Fruit fly (Drosophila melanogaster) whole organism, wandering third instar larva: ENCODE data around the gene CG44838.

ENCODE experiments used
- Abd-B ChIP-seq: fragments of >200 bp; optimal IDR thresholded peaks from 2 replicates; lab custom pipeline; 2017; ENCODE audit warnings: missing biosample characterization, missing genetic modification characterization
- CG32264 ChIP-seq: fragments of 200-800 bp; sonication (Bioruptor generic); optimal IDR thresholded peaks from 2 replicates; lab custom pipeline; 2016; ENCODE audit warnings: missing biosample characterization, missing genetic modification characterization
- CG9705 ChIP-seq: fragments of 200-800 bp; sonication (Bioruptor generic); optimal IDR thresholded peaks from 2 replicates; lab custom pipeline; 2018; ENCODE audit warnings: missing biosample characterization, mild to moderate bottlenecking, missing genetic modification characterization
- CrebA ChIP-seq: fragments of 200-800 bp; sonication (Bioruptor generic); optimal IDR thresholded peaks from 2 replicates; lab custom pipeline; 2016; ENCODE audit warnings: missing biosample characterization, mild to moderate bottlenecking, missing genetic modification characterization, borderline replicate concordance
- Dfd ChIP-seq: fragments of >200 bp; optimal IDR thresholded peaks from 2 replicates; lab custom pipeline; 2017; ENCODE audit warnings: missing biosample characterization, missing genetic modification characterization
- Dif ChIP-seq: fragments of 200-275, 200-300 bp; sonication (Bioruptor generic); optimal IDR thresholded peaks from 2 replicates; lab custom pipeline; 2018; ENCODE audit warnings: missing biosample characterization, missing genetic modification characterization; ENCODE audit not compliant: partially characterized antibody
- GATAd ChIP-seq: sonication (Bioruptor generic); optimal IDR thresholded peaks from 2 replicates; lab custom pipeline; 2016; ENCODE audit warnings: missing biosample characterization, missing genetic modification characterization
- HLH106 ChIP-seq: fragments of 200-800 bp; optimal IDR thresholded peaks from 3 replicates; lab custom pipeline; 2019; ENCODE audit warnings: missing biosample characterization, mild to moderate bottlenecking, missing genetic modification characterization, moderate library complexity
- Hnf4 ChIP-seq: fragments of 200-800 bp; sonication (Bioruptor generic); optimal IDR thresholded peaks from 2 replicates; lab custom pipeline; 2016; ENCODE audit warnings: missing biosample characterization, mild to moderate bottlenecking, missing genetic modification characterization
- Hr78 ChIP-seq: fragments of >200 bp; optimal IDR thresholded peaks from 2 replicates; lab custom pipeline; 2017; ENCODE audit warnings: missing biosample characterization, missing genetic modification characterization
- Hr83 ChIP-seq: fragments of 200-300 bp; sonication (Bioruptor generic); optimal IDR thresholded peaks from 2 replicates; lab custom pipeline; 2016; ENCODE audit warnings: missing biosample characterization, mild to moderate bottlenecking, missing genetic modification characterization, moderate library complexity; ENCODE audit not compliant: poor library complexity, severe bottlenecking
- Jra ChIP-seq: sonication (Bioruptor generic); optimal IDR thresholded peaks from 2 replicates; lab custom pipeline; 2016; ENCODE audit warnings: missing biosample characterization, missing genetic modification characterization
- Mio ChIP-seq: sonication (Bioruptor generic); optimal IDR thresholded peaks from 2 replicates; lab custom pipeline; 2016; ENCODE audit warnings: missing biosample characterization, missing genetic modification characterization
- Myc ChIP-seq: fragments of >200 bp; optimal IDR thresholded peaks from 2 replicates; lab custom pipeline; 2017
- N ChIP-seq: fragments of >200 bp; optimal IDR thresholded peaks from 2 replicates; lab custom pipeline; 2018; ENCODE audit warnings: missing biosample characterization, missing external identifiers, missing genetic modification characterization
- OdsH ChIP-seq: fragments of 200-800 bp; sonication (Bioruptor generic); optimal IDR thresholded peaks from 2 replicates; lab custom pipeline; 2016; ENCODE audit warnings: missing biosample characterization, mild to moderate bottlenecking, missing genetic modification characterization
- Rel ChIP-seq, 2 experiments: fragments of 200-800 bp; sonication (Bioruptor generic) in 1 of 2; optimal IDR thresholded peaks; 2 replicates in 1 of 2; 3 replicates in 1 of 2; lab custom pipeline; 2016 to 2019; ENCODE audit warnings: mild to moderate bottlenecking in 2 of 2, missing biosample characterization in 2 of 2, missing genetic modification characterization in 2 of 2, moderate library complexity in 1 of 2
- Sp1 ChIP-seq: fragments of 200-800 bp; sonication (Bioruptor generic); optimal IDR thresholded peaks from 3 replicates; lab custom pipeline; 2019; ENCODE audit warnings: missing biosample characterization, mild to moderate bottlenecking, missing genetic modification characterization, moderate library complexity
- Vsx2 ChIP-seq: fragments of 200-300, 225-300 bp; sonication (Bioruptor generic); optimal IDR thresholded peaks from 2 replicates; lab custom pipeline; 2018; ENCODE audit warnings: missing biosample characterization, missing genetic modification characterization; ENCODE audit not compliant: partially characterized antibody
- br ChIP-seq: fragments of 200-800 bp; sonication (Bioruptor generic); optimal IDR thresholded peaks from 2 replicates; lab custom pipeline; 2016; ENCODE audit warnings: missing biosample characterization, missing genetic modification characterization
- brk ChIP-seq: fragments of 200-800 bp; sonication (Bioruptor generic); optimal IDR thresholded peaks from 2 replicates; lab custom pipeline; 2016; ENCODE audit warnings: missing biosample characterization, mild to moderate bottlenecking, missing genetic modification characterization
- dl ChIP-seq, 2 experiments: fragments of 175-275, 200-275 bp in 1 of 2; fragments of 200-275 bp in 1 of 2; sonication (Bioruptor generic); optimal IDR thresholded peaks; lab custom pipeline; 2018; ENCODE audit warnings: mild to moderate bottlenecking in 2 of 2, missing biosample characterization in 2 of 2, missing genetic modification characterization in 2 of 2, moderate library complexity in 2 of 2; ENCODE audit not compliant: partially characterized antibody in 2 of 2, insufficient read depth in 1 of 2
- dmrt93B ChIP-seq: fragments of 200-800 bp; sonication (Bioruptor generic); optimal IDR thresholded peaks from 2 replicates; lab custom pipeline; 2018; ENCODE audit warnings: missing biosample characterization, mild to moderate bottlenecking, missing genetic modification characterization
- dsf ChIP-seq: sonication (Bioruptor generic); optimal IDR thresholded peaks from 2 replicates; lab custom pipeline; 2016; ENCODE audit warnings: missing biosample characterization, missing genetic modification characterization, borderline replicate concordance
- ey ChIP-seq: fragments of 200-800 bp; sonication (Bioruptor generic); optimal IDR thresholded peaks from 2 replicates; lab custom pipeline; 2016; ENCODE audit warnings: missing biosample characterization, missing genetic modification characterization
- foxo ChIP-seq, 2 experiments: fragments of 200-800 bp; sonication (Bioruptor generic); optimal IDR thresholded peaks; 2 replicates in 1 of 2; 3 replicates in 1 of 2; lab custom pipeline; 2016 to 2017; ENCODE audit warnings: missing biosample characterization in 2 of 2, missing genetic modification characterization in 2 of 2
- fru ChIP-seq: fragments of 200-800 bp; sonication (Bioruptor generic); optimal IDR thresholded peaks from 3 replicates; lab custom pipeline; 2016; ENCODE audit warnings: missing biosample characterization, mild to moderate bottlenecking, missing genetic modification characterization
- h ChIP-seq: fragments of 200-800 bp; sonication (Bioruptor generic); optimal IDR thresholded peaks from 3 replicates; lab custom pipeline; 2016; ENCODE audit warnings: missing biosample characterization, mild to moderate bottlenecking, missing genetic modification characterization
- jim ChIP-seq: fragments of 175-275, 200-325 bp; sonication (Bioruptor generic); optimal IDR thresholded peaks from 2 replicates; lab custom pipeline; 2016; ENCODE audit warnings: missing biosample characterization, mild to moderate bottlenecking, missing genetic modification characterization
- lola ChIP-seq: fragments of >200 bp; optimal IDR thresholded peaks from 2 replicates; lab custom pipeline; 2017; ENCODE audit warnings: missing biosample characterization, missing genetic modification characterization
- pan ChIP-seq: fragments of >200 bp; optimal IDR thresholded peaks from 2 replicates; lab custom pipeline; 2017
- psq ChIP-seq: fragments of 200-800 bp; sonication (Bioruptor generic); optimal IDR thresholded peaks from 3 replicates; lab custom pipeline; 2017; ENCODE audit warnings: missing biosample characterization, mild to moderate bottlenecking, missing genetic modification characterization, moderate library complexity
- rgr ChIP-seq: fragments of 200-800 bp; sonication (Bioruptor generic); optimal IDR thresholded peaks from 3 replicates; lab custom pipeline; 2016; ENCODE audit warnings: missing biosample characterization, mild to moderate bottlenecking, missing genetic modification characterization
- sage ChIP-seq: fragments of 200-800 bp; sonication (Bioruptor generic); optimal IDR thresholded peaks from 2 replicates; lab custom pipeline; 2016; ENCODE audit warnings: missing biosample characterization, mild to moderate bottlenecking, missing genetic modification characterization
- sv ChIP-seq: fragments of 200-800 bp; sonication (Bioruptor generic); optimal IDR thresholded peaks from 3 replicates; lab custom pipeline; 2016; ENCODE audit warnings: missing biosample characterization, missing genetic modification characterization
- tai ChIP-seq: sonication (Bioruptor generic); optimal IDR thresholded peaks from 2 replicates; lab custom pipeline; 2016; ENCODE audit warnings: missing biosample characterization, missing genetic modification characterization
- usp ChIP-seq: fragments of >200 bp; optimal IDR thresholded peaks from 2 replicates; lab custom pipeline; 2017; ENCODE audit warnings: missing biosample characterization, missing genetic modification characterization
- woc ChIP-seq: sonication (Bioruptor generic); optimal IDR thresholded peaks from 2 replicates; lab custom pipeline; 2016; ENCODE audit warnings: missing biosample characterization, mild to moderate bottlenecking, missing genetic modification characterization

CG44838 gene

DNA sequence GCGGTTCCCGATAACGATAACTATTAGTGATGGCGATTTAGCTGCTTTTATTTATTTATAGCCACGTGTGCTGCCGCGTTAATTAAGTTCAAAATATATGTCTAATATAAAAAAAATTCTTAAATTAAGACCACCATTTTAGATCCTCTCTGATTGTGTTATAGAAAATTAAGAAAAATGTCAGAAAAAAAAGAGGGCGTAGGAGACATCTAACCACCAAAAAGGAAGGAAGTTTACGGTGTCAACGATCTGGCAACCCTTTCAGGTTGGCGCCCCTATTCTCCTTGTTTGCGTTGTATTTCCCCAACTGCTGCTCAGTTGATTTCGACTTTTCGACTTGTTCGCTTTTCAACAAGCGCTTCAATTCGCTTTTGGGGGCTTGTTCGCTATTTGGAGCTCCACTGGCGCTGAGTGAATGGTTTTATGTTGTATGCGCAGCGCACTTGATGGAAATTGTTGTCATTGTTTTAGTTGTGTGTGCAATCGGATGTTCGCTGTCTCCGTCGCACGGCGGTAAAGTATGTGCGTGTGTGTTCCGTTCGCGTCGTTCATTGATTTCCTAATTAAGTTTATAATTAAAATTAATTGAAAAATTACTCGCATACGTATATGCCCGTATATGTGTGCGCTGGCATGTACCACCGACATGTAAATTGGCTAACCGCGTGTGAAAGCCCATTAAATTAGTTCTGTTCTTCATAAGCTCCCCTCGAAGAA is at the start of gene CG44838, which contains the start of gene CG3434:
CG44838 (plus strand) TSS at position 276 of the 717 bp plus-strand sequence.
CG3434 (minus strand) TSS at position 25 of the 717 bp plus-strand sequence.
- TF ChIP-seq Jra (peak; percentile 79), tai (GFP tag; lab: Kevin White, UChicago) (peak; percentile 69), woc (peak; percentile 79), rgr (GFP tag; lab: Kevin White, UChicago) (peak; percentile 82), CG32264 (no peak), Mio (GFP tag; lab: Kevin White, UChicago) (no peak), GATAd (GFP tag; lab: Kevin White, UChicago) (no peak), N (no peak), br (GFP tag; lab: Kevin White, UChicago) (peak; percentile 77), OdsH (peak; percentile 71), CG9705 (GFP tag; lab: Kevin White, UChicago) (peak; percentile 61), sv (GFP tag; lab: Kevin White, UChicago) (peak; percentile 84), Vsx2 (GFP tag; lab: Kevin White, UChicago) (no peak), Rel (GFP tag; optimal IDR thresholded peaks at IDR 0.05; lab: Kevin White, UChicago) (peak; percentile 34), Rel (tag; optimal IDR thresholded peaks at IDR 0.05; lab: Kevin White, UChicago) (peak; percentile 96), psq (GFP tag; lab: Kevin White, UChicago) (peak; percentile 85), brk (GFP tag; lab: Kevin White, UChicago) (peak; percentile 57), Hr78 (GFP tag; lab: Kevin White, UChicago) (no peak), usp (GFP tag; lab: Kevin White, UChicago) (no peak), dmrt93B (peak; percentile 42), Abd-B (GFP tag; lab: Kevin White, UChicago) (no peak), Hr83 (GFP tag; lab: Kevin White, UChicago) (peak; percentile 70), CrebA (GFP tag; lab: Kevin White, UChicago) (no peak), dsf (peak; percentile 70), Dfd (GFP tag; lab: Kevin White, UChicago) (no peak), sage (GFP tag; lab: Kevin White, UChicago) (peak; percentile 78), dl (GFP tag; optimal IDR thresholded peaks at IDR 0.05; lab: Kevin White, UChicago; ENCODE audit: insufficient read depth in 1 of 2, partially characterized antibody in 2 of 2) (no peak), h (peak; percentile 89), Sp1 (GFP tag; lab: Kevin White, UChicago) (peak; percentile 73), foxo (GFP tag; optimal IDR thresholded peaks at IDR 0.05; lab: Kevin White, UChicago) (peak in 1 of 2 experiments; percentile 82), HLH106 (tag; lab: Kevin White, UChicago) (peak; percentile 76), Myc (lab: Kevin White, UChicago) (peak; percentile 92), Dif (no peak), lola (no peak), ey (peak; percentile 76), fru (GFP tag; lab: Kevin White, UChicago) (peak; percentile 77), pan (lab: Kevin White, UChicago) (no peak), jim (no peak), Hnf4 (GFP tag; lab: Kevin White, UChicago) (peak; percentile 76)

DNA sequence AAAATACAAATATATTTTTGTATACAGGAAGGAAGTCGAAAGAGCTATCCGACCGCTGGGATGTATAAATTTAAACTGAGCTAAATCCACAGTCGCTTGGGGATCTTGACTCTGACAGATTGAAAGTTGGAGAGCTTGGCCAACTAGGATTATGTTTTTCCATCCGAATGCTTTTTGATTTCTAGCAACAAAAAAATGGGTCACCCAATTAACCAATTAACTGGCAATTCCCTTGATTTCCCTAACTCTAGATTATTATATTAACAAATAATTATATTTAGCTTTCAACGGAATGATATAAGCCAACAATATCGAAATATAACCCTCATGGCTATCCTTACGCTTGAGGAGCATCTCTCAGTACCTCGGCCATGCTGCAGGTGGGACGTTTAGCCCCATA is 43.6 kb upstream of the CG44838 start, which contains the start of gene CG3982:
CG3982 (minus strand) TSS at position 101 of the 400 bp plus-strand sequence.
- TF ChIP-seq CrebA (GFP tag; lab: Kevin White, UChicago) (no peak), ey (no peak), fru (GFP tag; lab: Kevin White, UChicago) (no peak), Myc (lab: Kevin White, UChicago) (no peak), dsf (no peak), Vsx2 (GFP tag; lab: Kevin White, UChicago) (no peak), br (GFP tag; lab: Kevin White, UChicago) (no peak), h (no peak), dmrt93B (no peak), Rel (GFP tag; optimal IDR thresholded peaks at IDR 0.05; lab: Kevin White, UChicago) (no peak), Rel (tag; optimal IDR thresholded peaks at IDR 0.05; lab: Kevin White, UChicago) (no peak), dl (GFP tag; optimal IDR thresholded peaks at IDR 0.05; lab: Kevin White, UChicago; ENCODE audit: insufficient read depth in 1 of 2, partially characterized antibody in 2 of 2) (no peak), sage (GFP tag; lab: Kevin White, UChicago) (no peak), Hnf4 (GFP tag; lab: Kevin White, UChicago) (no peak), N (no peak), Jra (no peak), usp (GFP tag; lab: Kevin White, UChicago) (no peak), Dif (no peak), woc (no peak), psq (GFP tag; lab: Kevin White, UChicago) (no peak), Abd-B (GFP tag; lab: Kevin White, UChicago) (no peak)
